Worm (Caenorhabditis elegans) whole organism, L2 larva: Measurements from ENCODE around the gene F37A8.2.

Experiments
- C34F6.9 ChIP-seq: fragments of 150-350 bp; optimal IDR thresholded peaks from 2 replicates; lab custom pipeline; 2014; ENCODE audit warnings: missing biosample characterization, missing genetic modification characterization
- F13H6.1 ChIP-seq: sonication (generic microtip); optimal IDR thresholded peaks from 2 replicates; lab custom pipeline; 2016; ENCODE audit warnings: missing genetic modification characterization, missing compliant biosample characterization
- Y55F3AM.14 ChIP-seq: fragments of 200-800 bp; sonication (Bioruptor generic); optimal IDR thresholded peaks from 2 replicates; lab custom pipeline; 2018; ENCODE audit warnings: mild to moderate bottlenecking, missing genetic modification characterization, missing compliant biosample characterization
- ZK546.5 ChIP-seq: sonication (generic microtip); optimal IDR thresholded peaks from 2 replicates; lab custom pipeline; 2017; ENCODE audit warnings: missing biosample characterization, missing genetic modification characterization
- alr-1 ChIP-seq: fragments of 150-350 bp; optimal IDR thresholded peaks from 2 replicates; lab custom pipeline; 2014; ENCODE audit warnings: missing biosample characterization, missing genetic modification characterization
- aly-2 ChIP-seq: fragments of 150-350 bp; optimal IDR thresholded peaks from 2 replicates; lab custom pipeline; 2014; ENCODE audit warnings: missing biosample characterization, missing genetic modification characterization
- ama-1 ChIP-seq: fragments of 150-350 bp; optimal IDR thresholded peaks from 2 replicates; lab custom pipeline; 2018; ENCODE audit warnings: inconsistent platforms
- blmp-1 ChIP-seq: sonication (generic microtip); optimal IDR thresholded peaks from 2 replicates; lab custom pipeline; 2017; ENCODE audit warnings: missing genetic modification characterization, mild to moderate bottlenecking, missing compliant biosample characterization, antibody characterized with exemption, moderate library complexity; ENCODE audit not compliant: insufficient read depth
- ceh-16 ChIP-seq: fragments of 150-350 bp; optimal IDR thresholded peaks from 2 replicates; lab custom pipeline; 2014; ENCODE audit warnings: missing biosample characterization, missing genetic modification characterization
- ceh-82 ChIP-seq: fragments of 150-350 bp; optimal IDR thresholded peaks from 2 replicates; lab custom pipeline; 2014; ENCODE audit warnings: missing biosample characterization, missing genetic modification characterization
- crh-2 ChIP-seq: sonication (generic microtip); optimal IDR thresholded peaks from 2 replicates; lab custom pipeline; 2017; ENCODE audit warnings: missing biosample characterization, missing genetic modification characterization
- egl-27 ChIP-seq: sonication (generic microtip); optimal IDR thresholded peaks from 3 replicates; lab custom pipeline; 2017; ENCODE audit warnings: missing biosample characterization, missing genetic modification reagents, missing genetic modification characterization
- elt-1 ChIP-seq: fragments of 150-350 bp; optimal IDR thresholded peaks from 2 replicates; lab custom pipeline; 2014; ENCODE audit warnings: missing biosample characterization, missing genetic modification characterization
- elt-3 ChIP-seq: sonication (generic microtip); optimal IDR thresholded peaks from 2 replicates; lab custom pipeline; 2017; ENCODE audit warnings: missing biosample characterization, missing genetic modification characterization
- fos-1 ChIP-seq: fragments of 150-350 bp; optimal IDR thresholded peaks from 2 replicates; lab custom pipeline; 2014; ENCODE audit warnings: missing biosample characterization, missing genetic modification characterization
- gmeb-1 ChIP-seq: fragments of 150-350 bp; optimal IDR thresholded peaks from 2 replicates; lab custom pipeline; 2014; ENCODE audit warnings: missing biosample characterization, missing genetic modification characterization
- lin-11 ChIP-seq: fragments of 150-350 bp; sonication (generic microtip); optimal IDR thresholded peaks from 2 replicates; lab custom pipeline; 2014; ENCODE audit warnings: missing biosample characterization, missing genetic modification characterization, inconsistent platforms, mixed read lengths
- lin-13 ChIP-seq: fragments of 150-350 bp; optimal IDR thresholded peaks from 2 replicates; lab custom pipeline; 2014; ENCODE audit warnings: missing biosample characterization, missing genetic modification reagents, missing genetic modification characterization
- lsy-2 ChIP-seq, 2 experiments: fragments of 150-350 bp in 1 of 2; sonication (generic microtip) in 1 of 2; optimal IDR thresholded peaks; 2 replicates each; lab custom pipeline; 2014 to 2017; ENCODE audit warnings: missing biosample characterization in 2 of 2, missing genetic modification characterization in 2 of 2
- mab-5 ChIP-seq: fragments of 150-350 bp; optimal IDR thresholded peaks from 2 replicates; lab custom pipeline; 2014; ENCODE audit warnings: missing biosample characterization, missing genetic modification characterization
- mbf-1 ChIP-seq: sonication (generic microtip); optimal IDR thresholded peaks from 2 replicates; lab custom pipeline; 2017; ENCODE audit warnings: missing biosample characterization, missing genetic modification characterization
- mdl-1 ChIP-seq, 2 experiments: fragments of 150-350 bp in 1 of 2; sonication (generic microtip) in 1 of 2; optimal IDR thresholded peaks; 2 replicates each; lab custom pipeline; 2017; ENCODE audit warnings: missing biosample characterization in 2 of 2, missing genetic modification characterization in 2 of 2
- nhr-11 ChIP-seq: fragments of 150-350 bp; optimal IDR thresholded peaks from 2 replicates; lab custom pipeline; 2014; ENCODE audit warnings: missing biosample characterization, missing genetic modification characterization
- nhr-12 ChIP-seq: fragments of 150-350 bp; optimal IDR thresholded peaks from 2 replicates; lab custom pipeline; 2014; ENCODE audit warnings: missing biosample characterization, missing genetic modification characterization
- nhr-129 ChIP-seq: fragments of 150-350 bp; optimal IDR thresholded peaks from 2 replicates; lab custom pipeline; 2014; ENCODE audit warnings: missing biosample characterization, missing genetic modification characterization
- nhr-21 ChIP-seq: fragments of 150-350 bp; optimal IDR thresholded peaks from 2 replicates; lab custom pipeline; 2014; ENCODE audit warnings: missing biosample characterization, missing genetic modification characterization
- nhr-23 ChIP-seq: fragments of 150-350 bp; optimal IDR thresholded peaks from 2 replicates; lab custom pipeline; 2014; ENCODE audit warnings: missing biosample characterization, missing genetic modification reagents, missing genetic modification characterization
- nhr-237 ChIP-seq: fragments of 150-350 bp; optimal IDR thresholded peaks from 2 replicates; lab custom pipeline; 2014; ENCODE audit warnings: missing biosample characterization, missing genetic modification characterization
- nhr-25 ChIP-seq: fragments of 150-350 bp; sonication (generic microtip); optimal IDR thresholded peaks from 3 replicates; lab custom pipeline; 2014; ENCODE audit warnings: missing biosample characterization, missing genetic modification characterization
- nhr-6 ChIP-seq: fragments of 150-350 bp; optimal IDR thresholded peaks from 2 replicates; lab custom pipeline; 2014; ENCODE audit warnings: missing biosample characterization, missing genetic modification characterization
- nhr-77 ChIP-seq: fragments of 150-350 bp; optimal IDR thresholded peaks from 2 replicates; lab custom pipeline; 2014; ENCODE audit warnings: missing biosample characterization, missing genetic modification characterization
- peb-1 ChIP-seq: fragments of 150-350 bp; optimal IDR thresholded peaks from 2 replicates; lab custom pipeline; 2014; ENCODE audit warnings: missing biosample characterization, missing genetic modification characterization
- sem-4 ChIP-seq: fragments of 150-350 bp; optimal IDR thresholded peaks from 2 replicates; lab custom pipeline; 2014; ENCODE audit warnings: missing biosample characterization, missing genetic modification reagents, missing genetic modification characterization
- sma-3 ChIP-seq: sonication (generic microtip); optimal IDR thresholded peaks from 2 replicates; lab custom pipeline; 2016; ENCODE audit warnings: missing genetic modification reagents, missing genetic modification characterization, missing compliant biosample characterization
- sma-9 ChIP-seq, 2 experiments: fragments of 150-350 bp in 1 of 2; sonication (generic microtip) in 1 of 2; optimal IDR thresholded peaks; 2 replicates each; lab custom pipeline; 2014 to 2016; ENCODE audit warnings: missing genetic modification characterization in 2 of 2, mild to moderate bottlenecking in 1 of 2, missing biosample characterization in 1 of 2, missing compliant biosample characterization in 1 of 2, missing genetic modification reagents in 1 of 2, moderate library complexity in 1 of 2
- snpc-4 ChIP-seq: fragments of 150-350 bp; optimal IDR thresholded peaks from 2 replicates; lab custom pipeline; 2014; ENCODE audit warnings: missing biosample characterization, missing genetic modification characterization
- unc-39 ChIP-seq: fragments of 150-350 bp; optimal IDR thresholded peaks from 2 replicates; lab custom pipeline; 2014; ENCODE audit warnings: missing biosample characterization, missing genetic modification characterization
- unc-55 ChIP-seq: fragments of 150-350 bp; sonication (generic microtip); optimal IDR thresholded peaks from 3 replicates; lab custom pipeline; 2014; ENCODE audit warnings: missing biosample characterization, missing genetic modification reagents, missing genetic modification characterization
- zag-1 ChIP-seq: fragments of 150-350 bp; optimal IDR thresholded peaks from 2 replicates; lab custom pipeline; 2014; ENCODE audit warnings: missing biosample characterization, missing genetic modification characterization
- ztf-1 ChIP-seq: fragments of 200-800 bp; sonication (Bioruptor generic); conservative IDR thresholded peaks from 2 replicates; pipeline ENCODE4 v1.3.6; 2022; ENCODE audit warnings: missing genetic modification characterization, missing compliant biosample characterization
- ztf-11 ChIP-seq: sonication (generic microtip); optimal IDR thresholded peaks from 2 replicates; lab custom pipeline; 2017; ENCODE audit warnings: missing biosample characterization, missing genetic modification characterization
- ztf-4 ChIP-seq: fragments of 150-350 bp; optimal IDR thresholded peaks from 2 replicates; lab custom pipeline; 2014; ENCODE audit warnings: missing biosample characterization, missing genetic modification characterization

The F37A8.2 gene

ce11 chrIII:3906481-3906880 lies 24.8 kb downstream of the F37A8.2 start:
- TF ChIP-seq crh-2 (tag; lab: Kevin White, UChicago), result no peak
- no peak for TF ChIP-seq ama-1 (lab: Kevin White, UChicago)
- TF ChIP-seq gmeb-1 (tag; lab: Kevin White, UChicago), result no peak
- no peak for TF ChIP-seq C34F6.9 (tag; lab: Kevin White, UChicago)
- no peak for TF ChIP-seq aly-2 (tag; lab: Kevin White, UChicago)
- TF ChIP-seq alr-1 (tag; lab: Kevin White, UChicago), result no peak
- no peak for TF ChIP-seq mbf-1 (tag; lab: Kevin White, UChicago)
- TF ChIP-seq elt-1 (tag; lab: Kevin White, UChicago), result no peak
- no peak for TF ChIP-seq mdl-1 (tag; optimal IDR thresholded peaks at IDR 0.05; lab: Kevin White, UChicago)
- TF ChIP-seq, all 48 proteins: peak for 0

- TF ChIP-seq ztf-4 (tag; lab: Kevin White, UChicago) (no peak), ceh-16 (no peak), ama-1 (lab: Kevin White, UChicago) (peak; percentile 71), sma-3 (GFP tag; lab: Kevin White, UChicago) (no peak), elt-3 (no peak), nhr-25 (tag; lab: Kevin White, UChicago) (peak; percentile 17), sma-9 (GFP tag; optimal IDR thresholded peaks at IDR 0.05; lab: Kevin White, UChicago) (no peak), sma-9 (tag; optimal IDR thresholded peaks at IDR 0.05; lab: Kevin White, UChicago) (no peak), lsy-2 (tag; optimal IDR thresholded peaks at IDR 0.05; lab: Kevin White, UChicago) (peak in 1 of 2 experiments; percentile 36)
Measured at ce11 chrIII:3902588-3903325, 28.6 kb downstream of the F37A8.2 start.

ce11 chrIII:3901542-3901941 lies 29.8 kb downstream of the F37A8.2 start, which contains the start of gene tir-1:
Gene tir-1, minus strand, starts transcription at chrIII:3901642.
- TF ChIP-seq crh-2 (tag; lab: Kevin White, UChicago) (no peak), nhr-25 (tag; lab: Kevin White, UChicago) (no peak), nhr-11 (tag; lab: Kevin White, UChicago) (no peak), nhr-21 (no peak), mab-5 (tag; lab: Kevin White, UChicago) (no peak), ztf-11 (tag; lab: Kevin White, UChicago) (no peak), blmp-1 (no peak), mbf-1 (tag; lab: Kevin White, UChicago) (no peak), egl-27 (tag; lab: Kevin White, UChicago) (no peak), peb-1 (no peak), alr-1 (tag; lab: Kevin White, UChicago) (no peak), unc-39 (tag; lab: Kevin White, UChicago) (no peak), nhr-237 (no peak), sem-4 (tag; lab: Kevin White, UChicago) (no peak), lin-13 (GFP tag; lab: Kevin White, UChicago) (no peak), sma-3 (GFP tag; lab: Kevin White, UChicago) (no peak)

ce11 chrIII:3898850-3899249 lies 32.5 kb downstream of the F37A8.2 start:
- TF ChIP-seq aly-2 (tag; lab: Kevin White, UChicago) (no peak), fos-1 (tag; lab: Kevin White, UChicago) (no peak), lsy-2 (tag; optimal IDR thresholded peaks at IDR 0.05; lab: Kevin White, UChicago) (peak in 1 of 2 experiments; percentile 60), ztf-1 (GFP tag; lab: Robert Waterston, UW) (no peak), gmeb-1 (tag; lab: Kevin White, UChicago) (no peak), peb-1 (no peak), alr-1 (tag; lab: Kevin White, UChicago) (no peak), egl-27 (tag; lab: Kevin White, UChicago) (no peak), C34F6.9 (tag; lab: Kevin White, UChicago) (peak; percentile 84), lin-13 (GFP tag; lab: Kevin White, UChicago) (peak; percentile 30), nhr-11 (tag; lab: Kevin White, UChicago) (no peak), ztf-11 (tag; lab: Kevin White, UChicago) (no peak), nhr-12 (no peak), Y55F3AM.14 (no peak), nhr-21 (no peak), ZK546.5 (tag; lab: Kevin White, UChicago) (no peak), sma-9 (GFP tag; optimal IDR thresholded peaks at IDR 0.05; lab: Kevin White, UChicago) (peak; percentile 16), sma-9 (tag; optimal IDR thresholded peaks at IDR 0.05; lab: Kevin White, UChicago) (no peak), nhr-129 (tag; lab: Kevin White, UChicago) (peak; percentile 39), elt-1 (tag; lab: Kevin White, UChicago) (no peak), sma-3 (GFP tag; lab: Kevin White, UChicago) (no peak), lin-11 (tag; lab: Kevin White, UChicago) (no peak), mab-5 (tag; lab: Kevin White, UChicago) (no peak), nhr-25 (tag; lab: Kevin White, UChicago) (no peak), ceh-82 (tag; lab: Kevin White, UChicago) (no peak), snpc-4 (tag; lab: Kevin White, UChicago) (no peak), nhr-237 (no peak), nhr-77 (tag; lab: Kevin White, UChicago) (no peak), mbf-1 (tag; lab: Kevin White, UChicago) (no peak), zag-1 (tag; lab: Kevin White, UChicago) (peak; percentile 26), mdl-1 (tag; optimal IDR thresholded peaks at IDR 0.05; lab: Kevin White, UChicago) (no peak), elt-3 (no peak), nhr-6 (tag; lab: Kevin White, UChicago) (no peak), nhr-23 (no peak), F13H6.1 (tag; lab: Kevin White, UChicago) (peak; percentile 6), sem-4 (tag; lab: Kevin White, UChicago) (no peak), unc-55 (GFP tag; lab: Kevin White, UChicago) (peak; percentile 94)
